Fruit fly (Drosophila melanogaster) whole organism, embryonic: Measurements from ENCODE around the gene orb.

ENCODE experiments used
- Ada2b ChIP-seq: fragments of 200-800 bp; sonication (Bioruptor generic); IDR thresholded peaks from 2 replicates; pipeline ENCODE4 v1.3.6; 2022; ENCODE audit warnings: missing biosample characterization, missing genetic modification characterization
- CG10267 ChIP-seq: fragments of 200-800 bp; sonication (Bioruptor generic); optimal IDR thresholded peaks from 2 replicates; lab custom pipeline; 2018; ENCODE audit warnings: missing biosample characterization, mild to moderate bottlenecking, missing genetic modification characterization, moderate library complexity
- CG10366 ChIP-seq: fragments of 200-800 bp; sonication (Bioruptor generic); IDR thresholded peaks from 2 replicates; pipeline ENCODE4 v1.3.6; 2022; ENCODE audit warnings: missing biosample characterization, missing genetic modification characterization
- CG12391 ChIP-seq: fragments of 200-800 bp; sonication (Bioruptor generic); optimal IDR thresholded peaks from 3 replicates; lab custom pipeline; 2018; ENCODE audit warnings: missing biosample characterization, mild to moderate bottlenecking, missing genetic modification characterization, moderate library complexity
- CG13894 ChIP-seq: fragments of 200-800 bp; sonication (Bioruptor generic); optimal IDR thresholded peaks from 3 replicates; lab custom pipeline; 2018; ENCODE audit warnings: missing biosample characterization, mild to moderate bottlenecking, missing genetic modification characterization, moderate library complexity
- CG14965 ChIP-seq: fragments of 200-800 bp; sonication (Bioruptor generic); optimal IDR thresholded peaks from 2 replicates; lab custom pipeline; 2016; ENCODE audit warnings: missing biosample characterization, missing genetic modification characterization, borderline replicate concordance
- CG16813 ChIP-seq: fragments of 200-800 bp; sonication (Bioruptor generic); IDR thresholded peaks from 3 replicates; pipeline ENCODE4 v1.3.6; 2022; ENCODE audit warnings: missing biosample characterization, missing genetic modification characterization; ENCODE audit not compliant: partially characterized antibody
- CG18262 ChIP-seq: fragments of 200-800 bp; optimal IDR thresholded peaks from 3 replicates; lab custom pipeline; 2019; ENCODE audit warnings: missing biosample characterization, mild to moderate bottlenecking, missing genetic modification characterization, moderate library complexity
- CG18476 ChIP-seq: fragments of 200-800 bp; sonication (Bioruptor generic); optimal IDR thresholded peaks from 2 replicates; lab custom pipeline; 2016; ENCODE audit warnings: missing biosample characterization, mild to moderate bottlenecking, missing genetic modification characterization
- CG2120 ChIP-seq: fragments of 200-800 bp; sonication (Bioruptor generic); optimal IDR thresholded peaks from 3 replicates; lab custom pipeline; 2016; ENCODE audit warnings: missing biosample characterization, missing genetic modification characterization
- CG2129 ChIP-seq: fragments of 200-800 bp; sonication (Bioruptor generic); IDR thresholded peaks from 2 replicates; pipeline ENCODE4 v1.3.6; 2022; ENCODE audit warnings: missing biosample characterization, missing genetic modification characterization; ENCODE audit not compliant: partially characterized antibody
- CG2199 ChIP-seq: fragments of 200-800 bp; sonication (Bioruptor generic); IDR thresholded peaks from 3 replicates; pipeline ENCODE4 v1.3.6; 2022; ENCODE audit warnings: missing biosample characterization, missing genetic modification characterization
- CG30020 ChIP-seq: fragments of 200-800 bp; optimal IDR thresholded peaks from 2 replicates; lab custom pipeline; 2019; ENCODE audit warnings: missing biosample characterization, mild to moderate bottlenecking, missing genetic modification characterization, moderate library complexity
- CG33557 ChIP-seq: fragments of 200-800 bp; sonication (Bioruptor generic); optimal IDR thresholded peaks from 2 replicates; lab custom pipeline; 2019; ENCODE audit warnings: missing biosample characterization, mild to moderate bottlenecking, missing genetic modification characterization, moderate library complexity
- CG34376 ChIP-seq: fragments of 200-800 bp; sonication (Bioruptor generic); optimal IDR thresholded peaks from 2 replicates; lab custom pipeline; 2018; ENCODE audit warnings: missing biosample characterization, mild to moderate bottlenecking, missing genetic modification characterization
- CG3726 ChIP-seq: fragments of 200-800 bp; sonication (Bioruptor generic); IDR thresholded peaks from 3 replicates; pipeline ENCODE4, ENCODE4 v1.3.6; 2022; ENCODE audit warnings: missing biosample characterization, missing genetic modification characterization
- CG4328 ChIP-seq: fragments of 200-800 bp; sonication (Bioruptor generic); optimal IDR thresholded peaks from 3 replicates; lab custom pipeline; 2017; ENCODE audit warnings: missing biosample characterization, missing genetic modification reagents, missing genetic modification characterization
- CG4617 ChIP-seq: fragments of 200-800 bp; sonication (Bioruptor generic); optimal IDR thresholded peaks from 3 replicates; lab custom pipeline; 2016; ENCODE audit warnings: missing biosample characterization, missing genetic modification characterization, borderline replicate concordance
- CG6175 ChIP-seq: fragments of 200-800 bp; sonication (Bioruptor generic); IDR thresholded peaks from 3 replicates; pipeline ENCODE4 v1.3.6; 2022; ENCODE audit warnings: missing biosample characterization, missing genetic modification characterization
- CG8765 ChIP-seq: fragments of 200-800 bp; sonication (Bioruptor generic); IDR thresholded peaks from 2 replicates; pipeline ENCODE4 v1.3.6; 2022; ENCODE audit warnings: missing biosample characterization, missing genetic modification characterization
- Doc3 ChIP-seq: fragments of 200-800 bp; sonication (Bioruptor generic); IDR thresholded peaks from 3 replicates; pipeline ENCODE4 v1.3.6; 2022; ENCODE audit warnings: missing biosample characterization, missing genetic modification characterization; ENCODE audit not compliant: partially characterized antibody
- E2f1 ChIP-seq: fragments of 200-800 bp; sonication (Bioruptor generic); IDR thresholded peaks from 2 replicates; pipeline ENCODE4 v1.3.6; 2022; ENCODE audit warnings: missing biosample characterization, missing genetic modification characterization
- HLH4C ChIP-seq: fragments of 200-800 bp; sonication (Bioruptor generic); IDR thresholded peaks from 3 replicates; pipeline ENCODE4 v1.3.6; 2022; ENCODE audit warnings: missing biosample characterization, missing genetic modification characterization; ENCODE audit not compliant: partially characterized antibody
- Hmx ChIP-seq: fragments of 200-800 bp; sonication (Bioruptor generic); optimal IDR thresholded peaks from 2 replicates; lab custom pipeline; 2016; ENCODE audit warnings: missing biosample characterization, missing genetic modification characterization
- Hr39 ChIP-seq: fragments of >200 bp; optimal IDR thresholded peaks from 2 replicates; lab custom pipeline; 2017
- Mes4 ChIP-seq: fragments of 200-800 bp; sonication (Bioruptor generic); optimal IDR thresholded peaks from 2 replicates; lab custom pipeline; 2016; ENCODE audit warnings: missing biosample characterization, missing genetic modification characterization
- Oli ChIP-seq: fragments of 200-800 bp; sonication (Bioruptor generic); optimal IDR thresholded peaks from 2 replicates; lab custom pipeline; 2018; ENCODE audit warnings: missing biosample characterization, mild to moderate bottlenecking, missing genetic modification characterization, moderate library complexity
- Optix ChIP-seq: fragments of 200-800 bp; sonication (Bioruptor generic); IDR thresholded peaks from 3 replicates; pipeline ENCODE4 v1.3.6; 2022; ENCODE audit warnings: missing biosample characterization, missing genetic modification characterization
- PHDP ChIP-seq: fragments of 200-800 bp; sonication (Bioruptor generic); optimal IDR thresholded peaks from 3 replicates; lab custom pipeline; 2018; ENCODE audit warnings: missing biosample characterization, mild to moderate bottlenecking, missing genetic modification characterization, moderate library complexity
- Sin3A ChIP-seq: fragments of >200 bp; optimal IDR thresholded peaks from 2 replicates; lab custom pipeline; 2018
- Sox100B ChIP-seq: fragments of 200-800 bp; sonication (Bioruptor generic); optimal IDR thresholded peaks from 3 replicates; lab custom pipeline; 2018; ENCODE audit warnings: missing biosample characterization, mild to moderate bottlenecking, missing genetic modification characterization
- Sry-δ ChIP-seq: fragments of 200-800 bp; sonication (Bioruptor generic); optimal IDR thresholded peaks from 2 replicates; lab custom pipeline; 2016; ENCODE audit warnings: missing biosample characterization, missing genetic modification characterization
- Taf1 ChIP-seq: fragments of 200-800 bp; sonication (Bioruptor generic); IDR thresholded peaks from 2 replicates; pipeline ENCODE4 v1.3.6; 2022; ENCODE audit warnings: missing biosample characterization, missing genetic modification characterization
- Tbp ChIP-seq: fragments of >200 bp; optimal IDR thresholded peaks from 2 replicates; lab custom pipeline; 2018; ENCODE audit warnings: missing biosample characterization, missing genetic modification characterization
- br ChIP-seq: fragments of >200 bp; optimal IDR thresholded peaks from 2 replicates; lab custom pipeline; 2017
- en ChIP-seq: fragments of 200-800 bp; sonication (Bioruptor generic); optimal IDR thresholded peaks from 2 replicates; lab custom pipeline; 2016; ENCODE audit warnings: missing biosample characterization, missing genetic modification characterization
- esg ChIP-seq: fragments of 200-800 bp; sonication (Bioruptor generic); conservative IDR thresholded peaks from 2 replicates; pipeline ENCODE4 v1.3.6; 2022; ENCODE audit warnings: missing biosample characterization, missing genetic modification characterization
- exex ChIP-seq: fragments of 200-800 bp; sonication (Bioruptor generic); optimal IDR thresholded peaks from 4 replicates; lab custom pipeline; 2018; ENCODE audit warnings: missing biosample characterization, mild to moderate bottlenecking, missing genetic modification characterization, moderate library complexity
- gce ChIP-seq: fragments of 200-800 bp; sonication (Bioruptor generic); IDR thresholded peaks from 3 replicates; pipeline ENCODE4 v1.3.6; 2022; ENCODE audit warnings: missing biosample characterization, missing genetic modification characterization
- gsb-n ChIP-seq: fragments of 200-800 bp; sonication (Bioruptor generic); optimal IDR thresholded peaks from 3 replicates; lab custom pipeline; 2018; ENCODE audit warnings: missing biosample characterization, mild to moderate bottlenecking, missing genetic modification characterization
- hbn ChIP-seq: fragments of 200-800 bp; sonication (Bioruptor generic); IDR thresholded peaks from 2 replicates; pipeline ENCODE4 v1.3.6; 2022; ENCODE audit warnings: missing biosample characterization, missing genetic modification characterization; ENCODE audit not compliant: partially characterized antibody
- jigr1 ChIP-seq: fragments of 200-800 bp; sonication (Bioruptor generic); IDR thresholded peaks from 3 replicates; pipeline ENCODE4 v1.3.6; 2022; ENCODE audit warnings: missing biosample characterization, missing genetic modification characterization
- kni ChIP-seq: fragments of 200-800 bp; sonication (Bioruptor generic); optimal IDR thresholded peaks from 3 replicates; lab custom pipeline; 2017; ENCODE audit warnings: mild to moderate bottlenecking, missing biosample characterization, missing genetic modification reagents, missing genetic modification characterization
- odd ChIP-seq: fragments of 200-800 bp; sonication (Bioruptor generic); optimal IDR thresholded peaks from 2 replicates; lab custom pipeline; 2017; ENCODE audit warnings: missing biosample characterization, mild to moderate bottlenecking, missing genetic modification characterization
- pan ChIP-seq, 4 experiments: fragments of >200 bp in 3 of 4; fragments of 200-800 bp in 1 of 4; sonication (Bioruptor generic) in 1 of 4; optimal IDR thresholded peaks in 3 of 4; IDR thresholded peaks in 1 of 4; 2 replicates each; pipeline versions ENCODE4 v1.3.6 to Lab custom; 2017 to 2022; ENCODE audit warnings: missing biosample characterization in 2 of 4, missing genetic modification characterization in 2 of 4, mixed read lengths in 1 of 4
- salm ChIP-seq: fragments of 200-800 bp; sonication (Bioruptor generic); optimal IDR thresholded peaks from 2 replicates; lab custom pipeline; 2018; ENCODE audit warnings: missing biosample characterization, mild to moderate bottlenecking, missing genetic modification characterization
- stwl ChIP-seq: fragments of 200-800 bp; sonication (Bioruptor generic); optimal IDR thresholded peaks from 3 replicates; lab custom pipeline; 2018; ENCODE audit warnings: missing biosample characterization, mild to moderate bottlenecking, missing genetic modification characterization, moderate library complexity
- tll ChIP-seq, 2 experiments: fragments of 200-800 bp in 1 of 2; fragments of >200 bp in 1 of 2; sonication (Bioruptor generic) in 1 of 2; optimal IDR thresholded peaks; 2 replicates each; lab custom pipeline; 2017 to 2019; ENCODE audit warnings: missing biosample characterization in 2 of 2, missing genetic modification characterization in 2 of 2, mild to moderate bottlenecking in 1 of 2, moderate library complexity in 1 of 2
- tup ChIP-seq: fragments of 200-800 bp; sonication (Bioruptor generic); optimal IDR thresholded peaks from 2 replicates; lab custom pipeline; 2016; ENCODE audit warnings: missing biosample characterization, mild to moderate bottlenecking, missing genetic modification characterization, moderate library complexity
- zf30C ChIP-seq: fragments of 200-800 bp; sonication (Bioruptor generic); optimal IDR thresholded peaks from 3 replicates; lab custom pipeline; 2018; ENCODE audit warnings: missing biosample characterization, mild to moderate bottlenecking, missing genetic modification characterization

Gene orb

DNA sequence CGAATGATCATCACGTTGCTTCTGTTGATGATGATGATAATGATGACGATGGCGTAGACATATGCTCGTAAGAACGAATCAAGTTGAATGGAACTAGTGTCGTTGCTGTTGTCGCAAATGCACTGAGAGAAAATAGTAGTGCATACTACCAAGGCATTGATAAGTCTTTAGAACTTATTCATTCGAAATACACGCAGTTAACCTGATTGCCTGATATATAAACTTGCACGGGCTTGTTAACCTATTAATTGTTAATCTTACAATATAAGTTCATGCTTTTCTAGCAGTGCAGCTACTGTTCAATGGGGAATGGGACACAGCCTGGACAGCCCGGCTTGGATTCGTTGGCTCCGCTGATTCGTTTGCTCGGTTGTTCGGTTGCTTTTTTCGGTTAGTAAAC, 45.6 kb upstream of the orb start (continued):
- TF ChIP-seq pan (optimal IDR thresholded peaks at IDR 0.05; lab: Kevin White, UChicago) (no peak), pan (GFP tag; optimal IDR thresholded peaks at IDR 0.05 in 1 of 2, IDR thresholded peaks at IDR 0.05 in 1 of 2) (peak in 1 of 2 experiments; percentile 81), CG10267 (tag; lab: Kevin White, UChicago) (peak; percentile 84), odd (GFP tag; lab: Kevin White, UChicago) (peak; percentile 66), CG10366 (GFP tag; lab: Robert Waterston, UW) (peak; percentile 82), Tbp (no peak), CG6175 (GFP tag; lab: Robert Waterston, UW) (peak; percentile 56; the same call in 1 of the 3 replicates), Doc3 (GFP tag; lab: Robert Waterston, UW) (no peak), CG18262 (tag; lab: Kevin White, UChicago) (peak; percentile 91), Hmx (GFP tag; lab: Kevin White, UChicago) (peak; percentile 26), CG30020 (tag; lab: Kevin White, UChicago) (no peak), CG4617 (peak; percentile 63), en (GFP tag; lab: Kevin White, UChicago) (peak; percentile 76), salm (tag; lab: Kevin White, UChicago) (peak; percentile 69), CG14965 (GFP tag; lab: Kevin White, UChicago) (peak; percentile 30), E2f1 (GFP tag; lab: Robert Waterston, UW) (peak; percentile 75), Sry-δ (GFP tag; lab: Kevin White, UChicago) (peak; percentile 48), CG2129 (GFP tag; lab: Robert Waterston, UW) (no peak), Hr39 (lab: Kevin White, UChicago) (no peak), CG4328 (GFP tag; lab: Kevin White, UChicago) (no peak), CG3726 (GFP tag; lab: Robert Waterston, UW) (peak; percentile 60; the same call in 1 of the 3 replicates), Sin3A (lab: Kevin White, UChicago) (no peak), CG13894 (no peak), Mes4 (GFP tag; lab: Kevin White, UChicago) (peak; percentile 79), CG33557 (peak; percentile 81), zf30C (GFP tag; lab: Kevin White, UChicago) (peak; percentile 81), CG2120 (GFP tag; lab: Kevin White, UChicago) (peak; percentile 85), CG2199 (GFP tag; lab: Robert Waterston, UW) (peak; percentile 35; the same call in 1 of the 3 replicates), Sox100B (GFP tag; lab: Kevin White, UChicago) (peak; percentile 72), Taf1 (GFP tag; lab: Robert Waterston, UW) (0 out of 2 replicates have a peak, but pooled peaks have one; percentile 52), CG16813 (GFP tag; lab: Robert Waterston, UW) (no peak), exex (tag; lab: Kevin White, UChicago) (no peak), gsb-n (tag; lab: Kevin White, UChicago) (peak; percentile 88), hbn (GFP tag; lab: Robert Waterston, UW) (no peak), tup (peak; percentile 63), CG12391 (tag; lab: Kevin White, UChicago) (peak; percentile 89), CG18476 (GFP tag; lab: Kevin White, UChicago) (peak; percentile 77), tll (GFP tag; optimal IDR thresholded peaks at IDR 0.05; lab: Kevin White, UChicago) (no peak), Optix (GFP tag; lab: Robert Waterston, UW) (peak; percentile 86), br (lab: Kevin White, UChicago) (no peak), gce (GFP tag; lab: Robert Waterston, UW) (0 out of 3 replicates have a peak, but pooled peaks have one; percentile 47), stwl (tag; lab: Kevin White, UChicago) (peak; percentile 47), esg (GFP tag; lab: Robert Waterston, UW) (peak; percentile 69), CG34376 (no peak), jigr1 (GFP tag; lab: Robert Waterston, UW) (peak; percentile 66; the same call in 2 of the 3 replicates), Ada2b (GFP tag; lab: Robert Waterston, UW) (peak; percentile 67), kni (GFP tag; lab: Kevin White, UChicago) (no peak), Oli (tag; lab: Kevin White, UChicago) (peak; percentile 86), HLH4C (GFP tag; lab: Robert Waterston, UW) (no peak), PHDP (tag; lab: Kevin White, UChicago) (peak; percentile 83), CG8765 (GFP tag; lab: Robert Waterston, UW) (peak; percentile 77)
